Fruit fly (Drosophila melanogaster) whole organism, adult: ENCODE data around the gene CG31743.

ENCODE experiments used
- CG11617 ChIP-seq: fragments of 200-800 bp; sonication (Bioruptor generic); optimal IDR thresholded peaks from 2 replicates; lab custom pipeline; 2017; ENCODE audit warnings: mild to moderate bottlenecking, missing biosample characterization, missing genetic modification reagents, missing genetic modification characterization
- CG12768 ChIP-seq: fragments of 200-800 bp; sonication (Bioruptor generic); optimal IDR thresholded peaks from 2 replicates; lab custom pipeline; 2017; ENCODE audit warnings: missing biosample characterization, missing genetic modification characterization, mild to moderate bottlenecking, moderate library complexity, missing genetic modification reagents
- CG14711 ChIP-seq: fragments of 200-800 bp; sonication (Bioruptor generic); optimal IDR thresholded peaks from 2 replicates; lab custom pipeline; 2018; ENCODE audit warnings: missing biosample characterization, mild to moderate bottlenecking, missing genetic modification characterization, moderate library complexity
- CG1620 ChIP-seq: fragments of 200-800 bp; sonication (Bioruptor generic); optimal IDR thresholded peaks from 2 replicates; lab custom pipeline; 2016; ENCODE audit warnings: missing biosample characterization, missing genetic modification characterization
- CG33017 ChIP-seq: fragments of 200-800 bp; sonication (Bioruptor generic); optimal IDR thresholded peaks from 2 replicates; lab custom pipeline; 2018; ENCODE audit warnings: missing biosample characterization, mild to moderate bottlenecking, missing genetic modification characterization, moderate library complexity
- CG5204 ChIP-seq: fragments of 200-800 bp; sonication (Bioruptor generic); optimal IDR thresholded peaks from 2 replicates; lab custom pipeline; 2016; ENCODE audit warnings: missing biosample characterization, missing genetic modification characterization
- CG7045 ChIP-seq: fragments of 200-800 bp; sonication (Bioruptor generic); optimal IDR thresholded peaks from 2 replicates; lab custom pipeline; 2017; ENCODE audit warnings: missing biosample characterization, mild to moderate bottlenecking, missing genetic modification characterization
- CG7101 ChIP-seq: fragments of 200-800 bp; sonication (Bioruptor generic); optimal IDR thresholded peaks from 2 replicates; lab custom pipeline; 2018; ENCODE audit warnings: missing biosample characterization, mild to moderate bottlenecking, missing genetic modification characterization, moderate library complexity
- Clk ChIP-seq: fragments of 200-800 bp; sonication (Bioruptor generic); optimal IDR thresholded peaks from 2 replicates; lab custom pipeline; 2017; ENCODE audit warnings: missing biosample characterization, missing genetic modification characterization
- Crg-1 ChIP-seq: fragments of 200-800 bp; sonication (Bioruptor generic); optimal IDR thresholded peaks from 2 replicates; lab custom pipeline; 2016; ENCODE audit warnings: missing biosample characterization, missing genetic modification characterization
- Hr96 ChIP-seq: fragments of 200-800 bp; sonication (Bioruptor generic); optimal IDR thresholded peaks from 2 replicates; lab custom pipeline; 2016; ENCODE audit warnings: missing biosample characterization, missing genetic modification characterization
- Mnt ChIP-seq: fragments of 200-800 bp; sonication (Bioruptor generic); optimal IDR thresholded peaks from 2 replicates; lab custom pipeline; 2016; ENCODE audit warnings: missing biosample characterization, mild to moderate bottlenecking, missing genetic modification characterization
- bab1 ChIP-seq: fragments of 200-800 bp; sonication (Bioruptor generic); optimal IDR thresholded peaks from 3 replicates; lab custom pipeline; 2019; ENCODE audit warnings: missing biosample characterization, mild to moderate bottlenecking, missing genetic modification characterization, moderate library complexity
- cic ChIP-seq: fragments of 200-800 bp; sonication (Bioruptor generic); optimal IDR thresholded peaks from 2 replicates; lab custom pipeline; 2017; ENCODE audit warnings: missing biosample characterization, mild to moderate bottlenecking, missing genetic modification characterization, moderate library complexity
- cnc ChIP-seq, 2 experiments: fragments of >200 bp; optimal IDR thresholded peaks; 2 replicates each; lab custom pipeline; 2017
- kay ChIP-seq: fragments of 200-800 bp; sonication (Bioruptor generic); peaks from one replicate; lab custom pipeline; 2016; ENCODE audit warnings: missing biosample characterization, missing genetic modification characterization, borderline replicate concordance
- ovo ChIP-seq: fragments of 200-800 bp; sonication (Bioruptor generic); optimal IDR thresholded peaks from 2 replicates; lab custom pipeline; 2016; ENCODE audit warnings: missing biosample characterization, missing genetic modification characterization
- pad ChIP-seq: fragments of 200-800 bp; sonication (Bioruptor generic); optimal IDR thresholded peaks from 3 replicates; lab custom pipeline; 2017; ENCODE audit warnings: missing biosample characterization, missing genetic modification characterization, mild to moderate bottlenecking, moderate library complexity, missing genetic modification reagents
- tj ChIP-seq: fragments of 200-800 bp; sonication (Bioruptor generic); optimal IDR thresholded peaks from 3 replicates; lab custom pipeline; 2017; ENCODE audit warnings: missing biosample characterization, mild to moderate bottlenecking, missing genetic modification characterization, moderate library complexity
- toe ChIP-seq: fragments of 200-800 bp; sonication (Bioruptor generic); optimal IDR thresholded peaks from 2 replicates; lab custom pipeline; 2016; ENCODE audit warnings: missing biosample characterization, missing genetic modification characterization

CG31743 gene

DNA sequence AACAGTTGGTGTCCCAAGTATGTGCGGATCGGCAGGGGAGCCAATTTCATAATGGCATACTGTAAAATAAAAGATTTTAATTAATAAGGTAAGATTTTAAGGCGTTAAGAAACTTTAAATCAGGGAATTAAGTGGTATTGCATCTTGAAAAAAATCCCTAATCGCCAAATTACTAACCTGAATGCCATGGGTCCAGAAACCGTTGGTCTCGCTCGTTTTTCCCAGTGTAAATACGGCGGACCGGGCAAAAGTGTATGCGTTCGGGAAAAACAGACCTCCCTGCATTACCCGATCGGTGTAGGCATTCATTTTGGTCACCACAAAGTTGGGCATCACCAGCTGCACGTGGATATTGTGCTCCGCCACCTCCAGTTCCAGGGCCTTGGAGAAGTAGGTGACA is 36.0 kb upstream of the CG31743 start:
- peak; percentile 53 for TF ChIP-seq kay (GFP tag; lab: Kevin White, UChicago)
- TF ChIP-seq CG12768 (GFP tag; lab: Kevin White, UChicago): no peak

DNA sequence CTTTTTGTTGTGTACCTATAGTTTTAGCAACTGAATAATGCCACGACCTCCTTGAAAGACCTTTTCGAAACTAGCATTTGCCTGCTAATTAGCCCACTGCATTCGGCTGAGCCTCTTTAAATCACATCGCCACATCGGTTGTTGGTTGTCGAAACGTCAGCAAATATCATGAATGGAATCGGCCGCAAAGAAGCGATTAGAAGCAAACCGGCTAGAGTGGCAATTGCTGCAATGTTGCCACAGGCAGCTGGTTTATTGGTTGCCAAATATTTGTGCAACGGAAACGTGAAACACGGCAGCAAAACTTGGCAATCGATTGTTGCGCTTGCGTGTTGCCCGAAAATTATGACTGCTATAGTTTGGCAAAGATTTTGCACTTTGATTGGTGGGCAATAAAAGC is 34.1 kb upstream of the CG31743 start:
- no peak for TF ChIP-seq ovo (GFP tag; lab: Kevin White, UChicago)
- no peak for TF ChIP-seq Clk (GFP tag; lab: Kevin White, UChicago)
- no peak for TF ChIP-seq CG5204 (GFP tag; lab: Kevin White, UChicago)
- TF ChIP-seq Crg-1: no peak
- no peak for TF ChIP-seq cnc (optimal IDR thresholded peaks at IDR 0.05; lab: Kevin White, UChicago)
- TF ChIP-seq CG1620: no peak
- TF ChIP-seq kay (GFP tag; lab: Kevin White, UChicago): no peak
- no peak for TF ChIP-seq tj
- no peak for TF ChIP-seq pad (GFP tag; lab: Kevin White, UChicago)
- TF ChIP-seq CG7101: no peak
- TF ChIP-seq CG12768 (GFP tag; lab: Kevin White, UChicago): no peak
- TF ChIP-seq Mnt (GFP tag; lab: Kevin White, UChicago): no peak
- TF ChIP-seq CG33017 (tag; lab: Kevin White, UChicago): no peak

- TF ChIP-seq tj: no peak
- TF ChIP-seq CG11617 (GFP tag; lab: Kevin White, UChicago): no peak
- no peak for TF ChIP-seq Hr96 (GFP tag; lab: Kevin White, UChicago)
- no peak for TF ChIP-seq toe (GFP tag; lab: Kevin White, UChicago)
- TF ChIP-seq CG5204 (GFP tag; lab: Kevin White, UChicago): no peak
- no peak for TF ChIP-seq Mnt (GFP tag; lab: Kevin White, UChicago)
- TF ChIP-seq CG7045 (GFP tag; lab: Kevin White, UChicago): no peak
- no peak for TF ChIP-seq cic (GFP tag; lab: Kevin White, UChicago)
- no peak for TF ChIP-seq CG1620
- no peak for TF ChIP-seq CG7101
- TF ChIP-seq pad (GFP tag; lab: Kevin White, UChicago): no peak
- TF ChIP-seq CG14711 (tag; lab: Kevin White, UChicago): no peak
- TF ChIP-seq bab1 (GFP tag; lab: Kevin White, UChicago): no peak
- TF ChIP-seq cnc (optimal IDR thresholded peaks at IDR 0.05; lab: Kevin White, UChicago): no peak
- TF ChIP-seq CG33017 (tag; lab: Kevin White, UChicago): no peak
- TF ChIP-seq Clk (GFP tag; lab: Kevin White, UChicago): no peak
- TF ChIP-seq ovo (GFP tag; lab: Kevin White, UChicago): no peak
- TF ChIP-seq Crg-1: no peak
- TF ChIP-seq kay (GFP tag; lab: Kevin White, UChicago): no peak
- TF ChIP-seq CG12768 (GFP tag; lab: Kevin White, UChicago): no peak
These were observed 32.5 kb upstream of the CG31743 start for dm6 chr2L:16846742-16847346.

DNA sequence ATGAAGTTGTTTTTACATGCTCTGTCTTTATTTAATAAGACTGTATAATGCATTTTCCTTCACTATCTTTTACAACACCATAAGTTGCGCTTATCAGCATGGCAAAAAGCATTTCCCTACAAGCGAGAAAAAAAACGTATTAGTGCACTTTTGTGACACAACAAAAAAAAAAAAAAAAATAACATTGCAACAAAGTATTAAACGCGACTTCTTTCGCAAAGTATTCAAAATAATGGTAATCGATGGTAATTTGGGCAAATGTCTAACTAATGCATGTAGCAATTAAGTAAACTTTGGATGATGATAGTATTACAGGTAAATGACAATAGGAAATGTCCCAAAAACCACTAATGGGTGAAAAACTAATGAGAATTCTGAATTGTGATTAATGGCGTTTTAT is 31.4 kb upstream of the CG31743 start:
- TF ChIP-seq kay (GFP tag; lab: Kevin White, UChicago) (peak; percentile 87), bab1 (GFP tag; lab: Kevin White, UChicago) (no peak), CG14711 (tag; lab: Kevin White, UChicago) (no peak)

- TF ChIP-seq bab1 (GFP tag; lab: Kevin White, UChicago): no peak
- no peak for TF ChIP-seq Crg-1
- TF ChIP-seq CG12768 (GFP tag; lab: Kevin White, UChicago): peak; percentile 15
- TF ChIP-seq CG5204 (GFP tag; lab: Kevin White, UChicago): no peak
These were observed 30.6 kb upstream of the CG31743 start, which contains the start of gene CG13284 for dm6 chr2L:16848670-16849069. Gene CG13284, minus strand, starts transcription at chr2L:16848716.

DNA sequence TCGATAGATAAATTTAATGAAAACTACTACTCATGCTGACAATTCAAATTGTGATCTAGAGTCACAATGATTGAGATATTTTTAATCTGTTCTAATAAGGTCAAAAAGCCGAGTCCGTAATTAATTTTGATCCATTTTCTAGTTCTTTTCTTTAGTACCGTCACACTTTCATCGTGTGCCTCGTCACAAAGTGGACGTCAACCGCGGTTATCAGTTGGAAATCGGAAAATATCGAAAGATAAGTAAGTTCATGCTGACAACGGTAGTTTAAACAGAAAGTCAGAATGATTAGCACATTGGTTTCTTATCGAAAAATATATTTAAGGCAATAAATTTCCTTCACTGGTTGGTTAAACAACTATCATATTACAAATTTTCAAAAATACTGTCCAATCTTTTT is 28.9 kb upstream of the CG31743 start:
- TF ChIP-seq cnc (optimal IDR thresholded peaks at IDR 0.05; lab: Kevin White, UChicago) (peak in 1 of 2 experiments; percentile 81), CG7045 (GFP tag; lab: Kevin White, UChicago) (no peak)

- TF ChIP-seq CG14711 (tag; lab: Kevin White, UChicago): peak; percentile 14
- peak; percentile 15 for TF ChIP-seq CG33017 (tag; lab: Kevin White, UChicago)
- TF ChIP-seq Clk (GFP tag; lab: Kevin White, UChicago): no peak
- peak; percentile 1 for TF ChIP-seq bab1 (GFP tag; lab: Kevin White, UChicago)
These were observed 26.9 kb upstream of the CG31743 start, which contains the start of gene CG31810 for dm6 chr2L:16852318-16852932. Gene CG31810, minus strand, starts transcription at chr2L:16852368.
